Fruit fly (Drosophila melanogaster) whole organism, embryonic: ENCODE results near the gene CG10874.

Experiments
- Antp ChIP-seq: fragments of 200-800 bp; sonication (Bioruptor generic); optimal IDR thresholded peaks from 3 replicates; lab custom pipeline; 2016; ENCODE audit warnings: missing biosample characterization, missing genetic modification characterization
- Atf3 ChIP-seq: fragments of 200-800 bp; sonication (Bioruptor generic); optimal IDR thresholded peaks from 3 replicates; lab custom pipeline; 2016; ENCODE audit warnings: missing biosample characterization, missing genetic modification characterization
- Atf6 ChIP-seq: fragments of 200-800 bp; sonication (Bioruptor generic); IDR thresholded peaks from 2 replicates; pipeline ENCODE4 v1.3.6; 2022; ENCODE audit warnings: missing biosample characterization, missing genetic modification characterization
- B-H2 ChIP-seq: fragments of 200-800 bp; sonication (Bioruptor generic); optimal IDR thresholded peaks from 2 replicates; lab custom pipeline; 2018; ENCODE audit warnings: missing biosample characterization, mild to moderate bottlenecking, missing genetic modification characterization
- Bgb ChIP-seq: fragments of 200-800 bp; sonication (Bioruptor generic); IDR thresholded peaks from 2 replicates; pipeline ENCODE4 v1.3.6; 2022; ENCODE audit warnings: missing biosample characterization, missing genetic modification characterization; ENCODE audit not compliant: partially characterized antibody
- CG10267 ChIP-seq: fragments of 200-800 bp; sonication (Bioruptor generic); optimal IDR thresholded peaks from 2 replicates; lab custom pipeline; 2018; ENCODE audit warnings: missing biosample characterization, mild to moderate bottlenecking, missing genetic modification characterization, moderate library complexity
- CG11093 ChIP-seq: fragments of 200-800 bp; sonication (Bioruptor generic); IDR thresholded peaks from 3 replicates; pipeline ENCODE4 v1.3.6; 2022; ENCODE audit warnings: missing biosample characterization, missing genetic modification characterization
- CG11247 ChIP-seq: fragments of 200-800 bp; sonication (Bioruptor generic); IDR thresholded peaks from 2 replicates; pipeline ENCODE4 v1.3.6; 2022; ENCODE audit warnings: missing biosample characterization, missing genetic modification characterization
- CG12155 ChIP-seq: fragments of 200-800 bp; sonication (Bioruptor generic); optimal IDR thresholded peaks from 3 replicates; lab custom pipeline; 2016; ENCODE audit warnings: missing biosample characterization, missing genetic modification characterization
- CG12391 ChIP-seq: fragments of 200-800 bp; sonication (Bioruptor generic); optimal IDR thresholded peaks from 3 replicates; lab custom pipeline; 2018; ENCODE audit warnings: missing biosample characterization, mild to moderate bottlenecking, missing genetic modification characterization, moderate library complexity
- CG12659 ChIP-seq: fragments of 200-800 bp; sonication (Bioruptor generic); optimal IDR thresholded peaks from 3 replicates; lab custom pipeline; 2017; ENCODE audit warnings: mild to moderate bottlenecking, missing biosample characterization, missing genetic modification reagents, missing genetic modification characterization
- CG13424 ChIP-seq: fragments of 200-800 bp; sonication (Bioruptor generic); optimal IDR thresholded peaks from 2 replicates; lab custom pipeline; 2019; ENCODE audit warnings: missing biosample characterization, mild to moderate bottlenecking, missing genetic modification characterization, moderate library complexity
- CG15073 ChIP-seq: fragments of 200-800 bp; sonication (Bioruptor generic); optimal IDR thresholded peaks from 2 replicates; lab custom pipeline; 2016; ENCODE audit warnings: missing biosample characterization, missing genetic modification characterization
- CG15696 ChIP-seq: fragments of 200-800 bp; sonication (Bioruptor generic); optimal IDR thresholded peaks from 2 replicates; lab custom pipeline; 2019; ENCODE audit warnings: missing biosample characterization, mild to moderate bottlenecking, missing genetic modification characterization, moderate library complexity
- CG17385 ChIP-seq: fragments of 200-800 bp; sonication (Bioruptor generic); optimal IDR thresholded peaks from 3 replicates; lab custom pipeline; 2018; ENCODE audit warnings: missing biosample characterization, mild to moderate bottlenecking, missing genetic modification characterization
- CG18619 ChIP-seq: fragments of 200-800 bp; sonication (Bioruptor generic); optimal IDR thresholded peaks from 3 replicates; lab custom pipeline; 2017; ENCODE audit warnings: missing biosample characterization, mild to moderate bottlenecking, missing genetic modification characterization
- CG18764 ChIP-seq: fragments of 200-800 bp; sonication (Bioruptor generic); optimal IDR thresholded peaks from 3 replicates; lab custom pipeline; 2016; ENCODE audit warnings: missing biosample characterization, missing genetic modification characterization
- CG2199 ChIP-seq: fragments of 200-800 bp; sonication (Bioruptor generic); IDR thresholded peaks from 3 replicates; pipeline ENCODE4 v1.3.6; 2022; ENCODE audit warnings: missing biosample characterization, missing genetic modification characterization
- CG33557 ChIP-seq: fragments of 200-800 bp; sonication (Bioruptor generic); optimal IDR thresholded peaks from 2 replicates; lab custom pipeline; 2019; ENCODE audit warnings: missing biosample characterization, mild to moderate bottlenecking, missing genetic modification characterization, moderate library complexity
- CG4282 ChIP-seq: fragments of 200-800 bp; sonication (Bioruptor generic); optimal IDR thresholded peaks from 2 replicates; lab custom pipeline; 2016; ENCODE audit warnings: missing biosample characterization, missing genetic modification characterization
- CG4854 ChIP-seq: fragments of 200-800 bp; sonication (Bioruptor generic); optimal IDR thresholded peaks from 2 replicates; lab custom pipeline; 2016; ENCODE audit warnings: missing biosample characterization, missing genetic modification characterization, inconsistent platforms
- CG6254 ChIP-seq: fragments of 200-800 bp; sonication (Bioruptor generic); optimal IDR thresholded peaks from 3 replicates; lab custom pipeline; 2017; ENCODE audit warnings: mild to moderate bottlenecking, missing biosample characterization, missing genetic modification reagents, missing genetic modification characterization
- CG8478 ChIP-seq: fragments of >200 bp; optimal IDR thresholded peaks from 2 replicates; lab custom pipeline; 2018
- CTCF ChIP-seq: fragments of 200-800 bp; sonication (Bioruptor generic); optimal IDR thresholded peaks from 2 replicates; lab custom pipeline; 2017; ENCODE audit warnings: missing biosample characterization, mild to moderate bottlenecking, missing genetic modification characterization, moderate library complexity
- Deaf1 ChIP-seq: fragments of 200-800 bp; optimal IDR thresholded peaks from 3 replicates; lab custom pipeline; 2019; ENCODE audit warnings: missing biosample characterization, mild to moderate bottlenecking, missing genetic modification characterization, moderate library complexity
- Doc3 ChIP-seq: fragments of 200-800 bp; sonication (Bioruptor generic); IDR thresholded peaks from 3 replicates; pipeline ENCODE4 v1.3.6; 2022; ENCODE audit warnings: missing biosample characterization, missing genetic modification characterization; ENCODE audit not compliant: partially characterized antibody
- Dp ChIP-seq: fragments of 200-800 bp; sonication (Bioruptor generic); optimal IDR thresholded peaks from 2 replicates; lab custom pipeline; 2018; ENCODE audit warnings: missing biosample characterization, mild to moderate bottlenecking, missing genetic modification characterization, moderate library complexity
- Ets65A ChIP-seq: fragments of 200-800 bp; sonication (Bioruptor generic); peaks from one replicate; lab custom pipeline; 2016; ENCODE audit warnings: missing biosample characterization, missing genetic modification characterization
- GATAe ChIP-seq: fragments of 200-800 bp; sonication (Bioruptor generic); conservative IDR thresholded peaks from 2 replicates; pipeline ENCODE4 v1.3.6; 2022; ENCODE audit warnings: missing biosample characterization, missing genetic modification characterization
- Gug ChIP-seq: fragments of 200-800 bp; sonication (Bioruptor generic); IDR thresholded peaks from 4 replicates; pipeline ENCODE4 v1.3.6; 2022; ENCODE audit warnings: missing biosample characterization, missing genetic modification characterization
- HLHmδ ChIP-seq: fragments of 200-800 bp; sonication (Bioruptor generic); optimal IDR thresholded peaks from 2 replicates; lab custom pipeline; 2018; ENCODE audit warnings: missing biosample characterization, mild to moderate bottlenecking, missing genetic modification characterization, moderate library complexity
- HmgD ChIP-seq: fragments of 200-800 bp; sonication (Bioruptor generic); optimal IDR thresholded peaks from 3 replicates; lab custom pipeline; 2016; ENCODE audit warnings: missing biosample characterization, missing genetic modification characterization
- Lpt ChIP-seq: fragments of >200 bp; optimal IDR thresholded peaks from 2 replicates; lab custom pipeline; 2018; ENCODE audit warnings: missing biosample characterization, missing genetic modification characterization
- Max ChIP-seq: fragments of 200-800 bp; sonication (Bioruptor generic); optimal IDR thresholded peaks from 2 replicates; lab custom pipeline; 2016; ENCODE audit warnings: missing biosample characterization, mild to moderate bottlenecking, missing genetic modification characterization
- Six4 ChIP-seq: fragments of 200-800 bp; sonication (Bioruptor generic); optimal IDR thresholded peaks from 2 replicates; lab custom pipeline; 2016; ENCODE audit warnings: missing biosample characterization, missing genetic modification characterization
- ap ChIP-seq: fragments of 200-800 bp; sonication (Bioruptor generic); IDR thresholded peaks from 2 replicates; pipeline ENCODE4 v1.3.6; 2022; ENCODE audit warnings: missing biosample characterization, missing genetic modification characterization
- ato ChIP-seq: fragments of 200-800 bp; sonication (Bioruptor generic); IDR thresholded peaks from 2 replicates; pipeline ENCODE4 v1.3.6; 2022; ENCODE audit warnings: missing biosample characterization, missing genetic modification characterization; ENCODE audit not compliant: partially characterized antibody
- bsh ChIP-seq, 2 experiments: fragments of 200-800 bp; sonication (Bioruptor generic); optimal IDR thresholded peaks; 2 replicates each; lab custom pipeline; 2017 to 2018; ENCODE audit warnings: mild to moderate bottlenecking in 2 of 2, missing biosample characterization in 2 of 2, missing genetic modification characterization in 2 of 2, moderate library complexity in 1 of 2
- cas ChIP-seq: fragments of 200-800 bp; sonication (Bioruptor generic); IDR thresholded peaks from 2 replicates; pipeline ENCODE4 v1.3.6; 2022; ENCODE audit warnings: missing biosample characterization, missing genetic modification characterization
- dmrt99B ChIP-seq: fragments of 200-800 bp; sonication (Bioruptor generic); optimal IDR thresholded peaks from 2 replicates; lab custom pipeline; 2018; ENCODE audit warnings: missing biosample characterization, mild to moderate bottlenecking, missing genetic modification characterization, moderate library complexity
- ems ChIP-seq: fragments of 200-800 bp; sonication (Bioruptor generic); optimal IDR thresholded peaks from 3 replicates; lab custom pipeline; 2016; ENCODE audit warnings: missing biosample characterization, missing genetic modification characterization
- en ChIP-seq: fragments of 200-800 bp; sonication (Bioruptor generic); optimal IDR thresholded peaks from 2 replicates; lab custom pipeline; 2016; ENCODE audit warnings: missing biosample characterization, missing genetic modification characterization
- fd96Cb ChIP-seq: fragments of 200-800 bp; sonication (Bioruptor generic); optimal IDR thresholded peaks from 2 replicates; lab custom pipeline; 2018; ENCODE audit warnings: missing biosample characterization, mild to moderate bottlenecking, missing genetic modification characterization, moderate library complexity
- gcm ChIP-seq: fragments of 200-800 bp; sonication (Bioruptor generic); optimal IDR thresholded peaks from 2 replicates; lab custom pipeline; 2019; ENCODE audit warnings: missing biosample characterization, mild to moderate bottlenecking, missing genetic modification characterization, moderate library complexity
- gcm2 ChIP-seq: fragments of 200-800 bp; sonication (Bioruptor generic); optimal IDR thresholded peaks from 2 replicates; lab custom pipeline; 2016; ENCODE audit warnings: missing biosample characterization, missing genetic modification characterization
- grau ChIP-seq: fragments of 200-800 bp; optimal IDR thresholded peaks from 3 replicates; lab custom pipeline; 2019; ENCODE audit warnings: missing biosample characterization, mild to moderate bottlenecking, missing genetic modification characterization, moderate library complexity
- kay ChIP-seq: fragments of 200-800 bp; sonication (Bioruptor generic); optimal IDR thresholded peaks from 2 replicates; lab custom pipeline; 2016; ENCODE audit warnings: missing biosample characterization, missing genetic modification characterization
- klu ChIP-seq: fragments of 200-800 bp; sonication (Bioruptor generic); IDR thresholded peaks from 2 replicates; pipeline ENCODE4 v1.3.6; 2022; ENCODE audit warnings: missing biosample characterization, missing genetic modification characterization
- sd ChIP-seq: fragments of 200-800 bp; sonication (Bioruptor generic); optimal IDR thresholded peaks from 3 replicates; lab custom pipeline; 2018; ENCODE audit warnings: missing biosample characterization, mild to moderate bottlenecking, missing genetic modification characterization, moderate library complexity
- sob ChIP-seq: fragments of 200-800 bp; sonication (Bioruptor generic); IDR thresholded peaks from 2 replicates; pipeline ENCODE4 v1.3.6; 2022; ENCODE audit warnings: missing biosample characterization, missing genetic modification characterization
- ssp ChIP-seq: fragments of 200-800 bp; sonication (Bioruptor generic); IDR thresholded peaks from 2 replicates; pipeline ENCODE4 v1.3.6; 2022; ENCODE audit warnings: missing biosample characterization, missing genetic modification characterization
- tin ChIP-seq: fragments of 200-800 bp; sonication (Bioruptor generic); optimal IDR thresholded peaks from 3 replicates; lab custom pipeline; 2016; ENCODE audit warnings: missing biosample characterization, missing genetic modification characterization
- tup ChIP-seq: fragments of 200-800 bp; sonication (Bioruptor generic); optimal IDR thresholded peaks from 2 replicates; lab custom pipeline; 2016; ENCODE audit warnings: missing biosample characterization, mild to moderate bottlenecking, missing genetic modification characterization, moderate library complexity

Gene CG10874

DNA sequence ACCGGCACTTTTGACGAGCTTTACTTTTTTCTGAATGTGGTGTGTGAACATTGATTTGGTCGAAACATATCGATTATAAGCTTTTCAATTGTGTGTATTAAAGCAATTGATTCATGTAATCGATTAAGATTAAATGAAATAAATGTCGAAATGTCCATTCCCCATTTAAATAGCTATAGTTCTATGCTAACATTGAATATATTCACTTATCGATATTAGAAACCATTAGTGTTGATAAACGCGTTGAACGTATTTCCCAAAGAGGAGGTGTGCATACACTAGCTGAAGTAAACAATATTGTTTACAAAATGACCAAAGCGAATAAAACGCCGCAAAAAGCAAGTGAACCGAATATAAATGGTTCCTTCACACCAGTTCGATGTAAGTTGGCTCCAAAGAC, 21.8 kb upstream of the CG10874 start, which contains the start of the genes Uch and CG34174 (continued):
- TF ChIP-seq en (GFP tag; lab: Kevin White, UChicago) (no peak), Doc3 (peak; percentile 72), grau (tag; lab: Kevin White, UChicago) (peak; percentile 34), CG33557 (GFP tag; lab: Kevin White, UChicago) (peak; percentile 32), kay (GFP tag; lab: Kevin White, UChicago) (no peak), CG18764 (no peak), fd96Cb (no peak), tup (GFP tag; lab: Kevin White, UChicago) (no peak), CG13424 (tag; lab: Kevin White, UChicago) (peak; percentile 37), Antp (no peak), ems (no peak), CG17385 (GFP tag; lab: Kevin White, UChicago) (peak; percentile 40), sd (tag; lab: Kevin White, UChicago) (no peak), CG15073 (GFP tag; lab: Kevin White, UChicago) (no peak), CG2199 (GFP tag; lab: Robert Waterston, UW) (no peak), GATAe (no peak), CG12155 (GFP tag; lab: Kevin White, UChicago) (peak; percentile 21), Max (peak; percentile 20), Ets65A (no peak), CG10267 (peak; percentile 95), CG6254 (no peak), HLHmδ (GFP tag; lab: Kevin White, UChicago) (no peak), Deaf1 (tag; lab: Kevin White, UChicago) (no peak), tin (GFP tag; lab: Kevin White, UChicago) (peak; percentile 7), CG4854 (no peak), ato (0 out of 2 replicates have a peak, but pooled peaks have one; percentile 39), CG8478 (no peak), CG11247 (no peak), klu (GFP tag; lab: Robert Waterston, UW) (no peak), ap (GFP tag; lab: Robert Waterston, UW) (no peak), CTCF (GFP tag; lab: Kevin White, UChicago) (no peak), bsh (GFP tag; optimal IDR thresholded peaks at IDR 0.05; lab: Kevin White, UChicago) (peak in 1 of 2 experiments; percentile 11), Gug (no peak), Dp (peak; percentile 50), gcm2 (GFP tag; lab: Kevin White, UChicago) (no peak), Bgb (peak; percentile 68), CG15696 (tag; lab: Kevin White, UChicago) (peak; percentile 1), CG12659 (peak; percentile 68), Atf3 (GFP tag; lab: Kevin White, UChicago) (no peak), ssp (GFP tag; lab: Robert Waterston, UW) (no peak), cas (GFP tag; lab: Robert Waterston, UW) (no peak), B-H2 (GFP tag; lab: Kevin White, UChicago) (peak; percentile 38), HmgD (GFP tag; lab: Kevin White, UChicago) (no peak), dmrt99B (tag; lab: Kevin White, UChicago) (no peak), gcm (GFP tag; lab: Kevin White, UChicago) (no peak), CG18619 (GFP tag; lab: Kevin White, UChicago) (no peak), Six4 (GFP tag; lab: Kevin White, UChicago) (no peak), CG11093 (GFP tag; lab: Robert Waterston, UW) (no peak), CG12391 (tag; lab: Kevin White, UChicago) (no peak), Lpt (no peak), Atf6 (GFP tag; lab: Robert Waterston, UW) (no peak), sob (GFP tag; lab: Robert Waterston, UW) (no peak), CG4282 (GFP tag; lab: Kevin White, UChicago) (no peak)
